Worm (Caenorhabditis elegans): ENCODE data around the gene M110.10.
A peak's percentile ranks its signal among the peaks of the same experiment; 100 is the strongest.

The M110.10 gene

DNA sequence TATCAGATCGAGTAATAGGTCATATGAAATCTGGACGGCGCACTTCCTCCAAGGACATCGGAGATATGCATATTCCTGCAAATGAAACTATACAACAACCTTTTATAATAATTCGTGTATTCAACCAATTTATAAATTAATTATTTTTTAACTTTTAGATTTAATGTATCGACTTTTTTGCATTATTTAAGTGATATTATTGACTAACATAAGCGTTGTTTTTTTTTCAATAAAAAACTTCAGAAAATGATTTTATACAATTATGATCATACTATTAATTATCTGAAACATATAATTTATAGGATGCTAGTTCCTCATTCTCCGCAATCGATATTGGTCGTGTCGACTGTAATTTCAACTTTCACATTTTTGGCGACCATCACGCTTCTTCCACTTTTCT, 10.2 kb downstream of the M110.10 start, which contains the start of gene col-76:
Gene col-76 (plus strand): TSS at position 301 of the 400 bp plus-strand sequence.
- TF ChIP-seq hlh-30 (tag; optimal IDR thresholded peaks at IDR 0.05; ENCODE audit: insufficient read depth) (no peak), unc-86 (tag; optimal IDR thresholded peaks at IDR 0.05) (no peak), K02D7.2 (tag; optimal IDR thresholded peaks at IDR 0.05) (no peak), C08G9.2 (tag; optimal IDR thresholded peaks at IDR 0.05) (no peak), ceh-24 (tag; optimal IDR thresholded peaks at IDR 0.05) (no peak), ceh-30 (tag; optimal IDR thresholded peaks at IDR 0.05) (no peak), T23F11.4 (GFP tag; optimal IDR thresholded peaks at IDR 0.05) (no peak), pha-4 (tag; optimal IDR thresholded peaks at IDR 0.05) (no peak), pqm-1 (tag; optimal IDR thresholded peaks at IDR 0.05) (no peak), pha-2 (tag; optimal IDR thresholded peaks at IDR 0.05) (no peak), odd-2 (tag; optimal IDR thresholded peaks at IDR 0.05) (no peak), dmd-4 (tag; optimal IDR thresholded peaks at IDR 0.05; ENCODE audit: borderline replicate concordance) (no peak), ttx-3 (tag; optimal IDR thresholded peaks at IDR 0.05) (no peak), C38D4.7 (GFP tag; optimal IDR thresholded peaks at IDR 0.05) (no peak), unc-3 (GFP tag; conservative IDR thresholded peaks at IDR 0.05) (no peak), unc-3 (tag; optimal IDR thresholded peaks at IDR 0.05) (no peak), pag-3 (tag; optimal IDR thresholded peaks at IDR 0.05; ENCODE audit: borderline replicate concordance) (no peak), elt-2 (tag; optimal IDR thresholded peaks at IDR 0.05) (no peak), ceh-34 (tag; optimal IDR thresholded peaks at IDR 0.05) (no peak)

DNA sequence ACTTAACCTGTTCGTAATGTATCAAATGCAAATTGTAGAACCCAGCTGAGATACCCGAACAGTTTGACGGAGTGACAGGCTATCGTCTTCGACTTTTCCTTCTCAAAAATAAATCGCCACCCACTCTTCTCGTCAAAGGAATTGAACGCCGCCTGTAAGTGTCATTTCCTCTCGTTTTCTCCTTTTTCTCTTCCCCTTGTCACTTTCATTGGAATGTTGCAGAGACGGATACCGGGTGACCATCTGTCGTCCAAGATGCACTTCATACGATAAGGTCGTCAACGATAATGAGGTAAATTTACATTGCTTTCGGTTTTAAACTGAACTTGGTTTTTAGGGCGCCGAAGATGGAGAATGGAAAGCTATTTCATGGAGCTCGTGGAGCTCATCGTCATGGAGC, 14.5 kb downstream of the M110.10 start:
- TF ChIP-seq ref-2 (tag; optimal IDR thresholded peaks at IDR 0.05) (no peak), unc-55 (GFP tag; optimal IDR thresholded peaks at IDR 0.05) (peak; percentile 9), K09A11.1 (tag; optimal IDR thresholded peaks at IDR 0.05; ENCODE audit: insufficient read depth) (no peak)

- TF ChIP-seq ceh-18 (tag; optimal IDR thresholded peaks at IDR 0.05) (no peak), pag-3 (tag; optimal IDR thresholded peaks at IDR 0.05; ENCODE audit: borderline replicate concordance) (no peak), ceh-2 (tag; optimal IDR thresholded peaks at IDR 0.05) (no peak), ceh-24 (tag; optimal IDR thresholded peaks at IDR 0.05) (no peak)
Observed at ce11 chrII:8198503-8198902, 15.8 kb downstream of the M110.10 start, which contains the start of gene qua-1. TSS of gene qua-1 (plus strand) at chrII:8198803.

- no peak for TF ChIP-seq pros-1 (tag; optimal IDR thresholded peaks at IDR 0.05)
- TF ChIP-seq pag-3 (tag; optimal IDR thresholded peaks at IDR 0.05; ENCODE audit: borderline replicate concordance): no peak
- TF ChIP-seq nfya-1 (tag; optimal IDR thresholded peaks at IDR 0.05): no peak
- no peak for TF ChIP-seq ceh-31 (tag; optimal IDR thresholded peaks at IDR 0.05)
- no peak for TF ChIP-seq che-1 (tag; optimal IDR thresholded peaks at IDR 0.05)
- TF ChIP-seq lin-11 (tag; optimal IDR thresholded peaks at IDR 0.05): no peak
- TF ChIP-seq F13H6.1 (tag; optimal IDR thresholded peaks at IDR 0.05): no peak
- no peak for TF ChIP-seq fax-1 (tag; optimal IDR thresholded peaks at IDR 0.05)
- TF ChIP-seq sdc-2 (tag; optimal IDR thresholded peaks at IDR 0.05): no peak
- TF ChIP-seq ets-4 (tag; optimal IDR thresholded peaks at IDR 0.05): no peak
- TF ChIP-seq ceh-18 (tag; optimal IDR thresholded peaks at IDR 0.05): no peak
- no peak for TF ChIP-seq ama-1 (optimal IDR thresholded peaks at IDR 0.05)
- TF ChIP-seq pqm-1 (tag; optimal IDR thresholded peaks at IDR 0.05): no peak
Observed at ce11 chrII:8193922-8194321, 20.3 kb downstream of the M110.10 start.

- no peak for TF ChIP-seq ref-2 (tag; optimal IDR thresholded peaks at IDR 0.05)
- no peak for TF ChIP-seq unc-3 (GFP tag; conservative IDR thresholded peaks at IDR 0.05)
- TF ChIP-seq unc-3 (tag; optimal IDR thresholded peaks at IDR 0.05): no peak
- TF ChIP-seq fkh-10 (GFP tag; optimal IDR thresholded peaks at IDR 0.05): no peak
- TF ChIP-seq hlh-13 (GFP tag; optimal IDR thresholded peaks at IDR 0.05): no peak
- TF ChIP-seq elt-2 (tag; optimal IDR thresholded peaks at IDR 0.05): no peak
- no peak for TF ChIP-seq madf-2 (tag; optimal IDR thresholded peaks at IDR 0.05)
- TF ChIP-seq ceh-9 (tag; optimal IDR thresholded peaks at IDR 0.05): no peak
- no peak for TF ChIP-seq ceh-30 (tag; optimal IDR thresholded peaks at IDR 0.05)
Observed at ce11 chrII:8193126-8193525, 21.1 kb downstream of the M110.10 start, which contains the start of gene T05C12.9. TSS of gene T05C12.9 (minus strand) at chrII:8193226.

Data from whole organism, late embryonic.